Worm (Caenorhabditis elegans) whole organism, late embryonic: ENCODE data around the gene Y47D7A.12.
"Not testable (repeated sequence)": the region's sequence is repeated elsewhere in the genome, so short reads cannot be mapped to it uniquely, and the experiment has no call there.

Experiments used
- K09A11.1 ChIP-seq: sonication (generic microtip); optimal IDR thresholded peaks from 2 replicates; lab custom pipeline; 2017; ENCODE audit warnings: antibody characterized with exemption, mild to moderate bottlenecking, missing genetic modification characterization, missing compliant biosample characterization; ENCODE audit not compliant: insufficient read depth
- Y22D7AL.16 ChIP-seq: sonication (generic microtip); optimal IDR thresholded peaks from 2 replicates; lab custom pipeline; 2016; ENCODE audit warnings: missing genetic modification characterization, missing compliant biosample characterization
- ahr-1 ChIP-seq: sonication (generic microtip); optimal IDR thresholded peaks from 2 replicates; lab custom pipeline; 2016; ENCODE audit warnings: missing genetic modification characterization, missing compliant biosample characterization
- ama-1 ChIP-seq: fragments of 150-350 bp; optimal IDR thresholded peaks from 2 replicates; lab custom pipeline; 2014
- ceh-14 ChIP-seq: sonication (generic microtip); optimal IDR thresholded peaks from 2 replicates; lab custom pipeline; 2016; ENCODE audit warnings: missing genotype, missing genetic modification characterization, missing compliant biosample characterization
- ceh-2 ChIP-seq: sonication (generic microtip); optimal IDR thresholded peaks from 2 replicates; lab custom pipeline; 2016; ENCODE audit warnings: missing genotype, missing genetic modification characterization, missing compliant biosample characterization
- ceh-22 ChIP-seq: sonication (generic microtip); optimal IDR thresholded peaks from 2 replicates; lab custom pipeline; 2017; ENCODE audit warnings: missing biosample characterization, missing genetic modification characterization
- ceh-24 ChIP-seq: sonication (generic microtip); optimal IDR thresholded peaks from 2 replicates; lab custom pipeline; 2016; ENCODE audit warnings: mild to moderate bottlenecking, missing genetic modification characterization, missing compliant biosample characterization
- ceh-30 ChIP-seq: fragments of 150-350 bp; optimal IDR thresholded peaks from 2 replicates; lab custom pipeline; 2014; ENCODE audit warnings: missing biosample characterization, missing genetic modification characterization
- ceh-45 ChIP-seq: fragments of 200-800 bp; sonication (Bioruptor generic); IDR thresholded peaks from 2 replicates; pipeline ENCODE4 v1.3.6; 2022; ENCODE audit warnings: missing genetic modification reagents, missing genetic modification characterization, missing compliant biosample characterization
- ceh-48 ChIP-seq: sonication (generic microtip); optimal IDR thresholded peaks from 2 replicates; lab custom pipeline; 2016; ENCODE audit warnings: missing genetic modification characterization, inconsistent platforms, missing compliant biosample characterization
- ceh-6 ChIP-seq: fragments of 200-800 bp; sonication (Bioruptor generic); optimal IDR thresholded peaks from 2 replicates; lab custom pipeline; 2018; ENCODE audit warnings: mild to moderate bottlenecking, missing genetic modification characterization, missing compliant biosample characterization
- ceh-9 ChIP-seq: sonication (generic microtip); optimal IDR thresholded peaks from 2 replicates; lab custom pipeline; 2016; ENCODE audit warnings: mild to moderate bottlenecking, missing genetic modification characterization, inconsistent platforms, missing compliant biosample characterization
- che-1 ChIP-seq: sonication (generic microtip); optimal IDR thresholded peaks from 2 replicates; lab custom pipeline; 2016; ENCODE audit warnings: mild to moderate bottlenecking, missing genetic modification characterization, missing compliant biosample characterization
- dve-1 ChIP-seq: sonication (generic microtip); optimal IDR thresholded peaks from 2 replicates; lab custom pipeline; 2017; ENCODE audit warnings: antibody characterized with exemption, mild to moderate bottlenecking, missing genetic modification characterization, missing compliant biosample characterization
- elt-2 ChIP-seq: sonication (generic microtip); optimal IDR thresholded peaks from 2 replicates; lab custom pipeline; 2016; ENCODE audit warnings: missing genetic modification reagents, missing genetic modification characterization, missing compliant biosample characterization
- elt-4 ChIP-seq: sonication (generic microtip); optimal IDR thresholded peaks from 2 replicates; lab custom pipeline; 2016; ENCODE audit warnings: missing genetic modification characterization, missing compliant biosample characterization
- eyg-1 ChIP-seq: sonication (generic microtip); optimal IDR thresholded peaks from 2 replicates; lab custom pipeline; 2016; ENCODE audit warnings: missing genotype, missing genetic modification characterization, missing compliant biosample characterization
- fax-1 ChIP-seq: sonication (generic microtip); optimal IDR thresholded peaks from 2 replicates; lab custom pipeline; 2016; ENCODE audit warnings: missing genotype, missing genetic modification characterization, missing compliant biosample characterization
- fkh-6 ChIP-seq: sonication (generic microtip); optimal IDR thresholded peaks from 2 replicates; lab custom pipeline; 2016; ENCODE audit warnings: missing genetic modification characterization, missing compliant biosample characterization
- gmeb-2 ChIP-seq: sonication (generic microtip); optimal IDR thresholded peaks from 2 replicates; lab custom pipeline; 2016; ENCODE audit warnings: missing genetic modification characterization, inconsistent platforms, missing compliant biosample characterization
- lim-6 ChIP-seq: sonication (generic microtip); optimal IDR thresholded peaks from 2 replicates; lab custom pipeline; 2016; ENCODE audit warnings: missing genetic modification characterization, missing compliant biosample characterization
- madf-2 ChIP-seq: sonication (generic microtip); optimal IDR thresholded peaks from 2 replicates; lab custom pipeline; 2017; ENCODE audit warnings: missing genetic modification characterization, missing compliant biosample characterization
- mec-3 ChIP-seq: sonication (generic microtip); optimal IDR thresholded peaks from 2 replicates; lab custom pipeline; 2016; ENCODE audit warnings: borderline replicate concordance, missing genetic modification characterization, missing compliant biosample characterization
- nfya-1 ChIP-seq: sonication (generic microtip); optimal IDR thresholded peaks from 2 replicates; lab custom pipeline; 2017; ENCODE audit warnings: missing genetic modification characterization, mild to moderate bottlenecking, missing compliant biosample characterization, antibody characterized with exemption, moderate library complexity
- nhr-232 ChIP-seq: sonication (generic microtip); optimal IDR thresholded peaks from 2 replicates; lab custom pipeline; 2016; ENCODE audit warnings: missing genetic modification characterization, missing compliant biosample characterization
- pat-9 ChIP-seq: fragments of 200-800 bp; sonication (Bioruptor generic); optimal IDR thresholded peaks from 2 replicates; lab custom pipeline; 2018; ENCODE audit warnings: mild to moderate bottlenecking, missing genetic modification characterization, moderate library complexity, missing compliant biosample characterization
- pha-2 ChIP-seq: sonication (generic microtip); optimal IDR thresholded peaks from 2 replicates; lab custom pipeline; 2017; ENCODE audit warnings: mild to moderate bottlenecking, missing genetic modification characterization, missing compliant biosample characterization
- pqm-1 ChIP-seq: sonication (generic microtip); optimal IDR thresholded peaks from 2 replicates; lab custom pipeline; 2016; ENCODE audit warnings: missing genetic modification characterization, missing compliant biosample characterization
- ref-2 ChIP-seq: sonication (generic microtip); optimal IDR thresholded peaks from 2 replicates; lab custom pipeline; 2016; ENCODE audit warnings: missing genetic modification characterization, missing compliant biosample characterization
- rnt-1 ChIP-seq: sonication (generic microtip); optimal IDR thresholded peaks from 2 replicates; lab custom pipeline; 2016; ENCODE audit warnings: missing genetic modification characterization, missing compliant biosample characterization
- sdc-2 ChIP-seq: sonication (generic microtip); optimal IDR thresholded peaks from 2 replicates; lab custom pipeline; 2016; ENCODE audit warnings: missing genotype, missing genetic modification characterization, missing compliant biosample characterization
- sox-2 ChIP-seq: fragments of 200-800 bp; sonication (Bioruptor generic); IDR thresholded peaks from 2 replicates; pipeline ENCODE4 v1.3.6; 2022; ENCODE audit warnings: missing genetic modification reagents, missing genetic modification characterization, missing compliant biosample characterization
- sox-4 ChIP-seq: sonication (generic microtip); optimal IDR thresholded peaks from 2 replicates; lab custom pipeline; 2017; ENCODE audit warnings: mild to moderate bottlenecking, missing genetic modification characterization, inconsistent platforms, missing compliant biosample characterization
- ttx-3 ChIP-seq: sonication (generic microtip); optimal IDR thresholded peaks from 2 replicates; lab custom pipeline; 2016; ENCODE audit warnings: missing genetic modification reagents, missing genetic modification characterization, missing compliant biosample characterization
- unc-42 ChIP-seq: sonication (generic microtip); optimal IDR thresholded peaks from 2 replicates; lab custom pipeline; 2016; ENCODE audit warnings: missing genotype, missing genetic modification characterization, missing compliant biosample characterization
- unc-55 ChIP-seq: sonication (generic microtip); optimal IDR thresholded peaks from 2 replicates; lab custom pipeline; 2017; ENCODE audit warnings: missing biosample characterization, missing genetic modification reagents, missing genetic modification characterization
- unc-86 ChIP-seq: sonication (generic microtip); optimal IDR thresholded peaks from 2 replicates; lab custom pipeline; 2016; ENCODE audit warnings: missing genetic modification characterization, missing compliant biosample characterization
- zip-5 ChIP-seq: sonication (generic microtip); optimal IDR thresholded peaks from 2 replicates; lab custom pipeline; 2016; ENCODE audit warnings: missing genetic modification characterization, missing compliant biosample characterization
- ztf-16 ChIP-seq: sonication (generic microtip); optimal IDR thresholded peaks from 2 replicates; lab custom pipeline; 2017; ENCODE audit warnings: missing genetic modification characterization, missing compliant biosample characterization

Y47D7A.12 gene

DNA sequence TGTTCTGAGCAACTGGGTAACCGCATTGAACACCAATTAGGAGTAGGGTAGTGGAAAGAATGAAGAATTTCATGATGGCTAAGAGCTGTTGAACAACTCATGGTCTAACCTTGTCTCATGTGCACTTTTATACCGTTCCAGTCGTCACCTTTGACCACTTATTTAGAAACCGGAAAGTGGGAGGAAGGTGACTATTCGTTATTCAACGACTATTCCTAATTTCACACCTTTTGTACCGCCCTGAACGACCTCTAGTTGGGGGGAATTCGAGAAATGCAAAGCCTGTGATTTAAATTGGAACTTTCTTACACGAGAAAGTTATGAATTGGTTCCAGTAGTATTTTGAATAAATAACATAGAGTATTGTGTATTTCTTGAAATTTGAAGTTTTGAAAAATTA lies at the start of gene Y47D7A.12:
Gene Y47D7A.12 (minus strand): TSS at position 101 of the 400 bp plus-strand sequence.
- TF ChIP-seq mec-3 (tag; lab: Kevin White, UChicago): no peak
- TF ChIP-seq nhr-232 (tag; lab: Kevin White, UChicago): no peak
- TF ChIP-seq ahr-1 (tag; lab: Kevin White, UChicago): no peak
- TF ChIP-seq ceh-24 (tag; lab: Kevin White, UChicago): no peak
- TF ChIP-seq ceh-6 (GFP tag; lab: Kevin White, UChicago): no peak
- TF ChIP-seq ceh-2 (tag; lab: Kevin White, UChicago): no peak
- no peak for TF ChIP-seq sox-4 (tag; lab: Kevin White, UChicago)
- TF ChIP-seq ceh-45 (GFP tag; lab: Robert Waterston, UW): no peak
- no peak for TF ChIP-seq ttx-3 (tag; lab: Kevin White, UChicago)
- no peak for TF ChIP-seq elt-2 (tag; lab: Kevin White, UChicago)
- no peak for TF ChIP-seq ama-1 (lab: Kevin White, UChicago)
- TF ChIP-seq che-1 (tag; lab: Kevin White, UChicago): no peak
- TF ChIP-seq sdc-2: no peak
- no peak for TF ChIP-seq nfya-1
- TF ChIP-seq ztf-16 (tag; lab: Kevin White, UChicago): no peak
- no peak for TF ChIP-seq pqm-1 (tag; lab: Kevin White, UChicago)
- TF ChIP-seq ceh-22: no peak

DNA sequence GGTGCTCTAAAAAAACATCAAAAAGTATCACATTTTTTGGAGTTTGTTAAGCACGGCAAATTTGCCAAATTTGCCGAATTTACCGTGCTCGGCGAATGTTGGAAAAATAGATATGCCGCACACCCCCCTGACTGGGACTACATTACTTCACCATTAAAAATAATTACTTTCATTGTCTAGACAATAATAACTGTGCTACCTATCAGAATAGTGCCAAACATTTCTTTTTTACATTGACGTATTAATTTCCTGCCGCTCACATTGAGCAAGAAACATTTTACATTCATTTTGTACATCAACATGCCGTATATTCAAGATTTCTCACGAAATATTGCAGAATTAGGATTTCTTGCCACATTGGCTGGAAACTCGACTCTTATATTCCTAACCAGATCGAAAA lies 45.1 kb upstream of the Y47D7A.12 start, which contains the start of gene str-35:
Gene str-35 (plus strand): TSS at position 301 of the 400 bp plus-strand sequence.
- TF ChIP-seq pha-2, unc-86, ceh-48 (tag; lab: Kevin White, UChicago): not testable (repeated sequence)
- TF ChIP-seq, all 69 proteins: peak for 0; not testable (repeated sequence) for 69

DNA sequence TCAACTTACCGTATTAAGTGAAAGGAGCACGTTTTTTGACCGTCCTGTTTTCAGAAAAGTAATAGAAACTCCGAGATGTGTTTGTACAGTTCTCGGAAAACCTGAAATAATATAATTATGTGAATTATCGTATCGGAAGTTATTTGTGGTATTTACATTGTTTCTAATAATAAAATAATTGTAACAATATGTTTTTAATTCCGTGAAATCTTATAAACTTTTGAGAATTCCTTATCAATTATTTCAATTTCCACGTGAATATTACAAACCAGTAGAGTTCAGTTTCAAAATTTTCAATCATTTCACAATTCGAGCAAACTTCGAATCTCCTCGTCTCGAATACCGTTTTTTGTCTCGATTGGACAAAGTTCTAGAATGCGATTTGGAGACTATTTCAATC lies 41.6 kb upstream of the Y47D7A.12 start, which contains the start of gene T08H10.3:
Gene T08H10.3 (plus strand): TSS at position 301 of the 400 bp plus-strand sequence.
- TF ChIP-seq lim-6 (tag; lab: Kevin White, UChicago): no peak
- no peak for TF ChIP-seq Y22D7AL.16 (tag; lab: Kevin White, UChicago)
- no peak for TF ChIP-seq ceh-2 (tag; lab: Kevin White, UChicago)
- TF ChIP-seq fax-1 (tag; lab: Kevin White, UChicago): no peak
- no peak for TF ChIP-seq sox-2 (GFP tag; lab: Robert Waterston, UW)
- no peak for TF ChIP-seq ref-2 (tag; lab: Kevin White, UChicago)
- no peak for TF ChIP-seq K09A11.1 (tag; lab: Kevin White, UChicago)
- no peak for TF ChIP-seq pha-2 (tag; lab: Kevin White, UChicago)
- no peak for TF ChIP-seq ceh-9 (tag; lab: Kevin White, UChicago)
- TF ChIP-seq unc-55: no peak
- TF ChIP-seq zip-5 (tag; lab: Kevin White, UChicago): no peak
- no peak for TF ChIP-seq unc-42 (tag; lab: Kevin White, UChicago)
- TF ChIP-seq fkh-6 (tag; lab: Kevin White, UChicago): no peak
- no peak for TF ChIP-seq elt-4
- TF ChIP-seq nfya-1: no peak
- no peak for TF ChIP-seq ztf-16 (tag; lab: Kevin White, UChicago)
- no peak for TF ChIP-seq ceh-14 (tag; lab: Kevin White, UChicago)
- TF ChIP-seq ceh-30: no peak

DNA sequence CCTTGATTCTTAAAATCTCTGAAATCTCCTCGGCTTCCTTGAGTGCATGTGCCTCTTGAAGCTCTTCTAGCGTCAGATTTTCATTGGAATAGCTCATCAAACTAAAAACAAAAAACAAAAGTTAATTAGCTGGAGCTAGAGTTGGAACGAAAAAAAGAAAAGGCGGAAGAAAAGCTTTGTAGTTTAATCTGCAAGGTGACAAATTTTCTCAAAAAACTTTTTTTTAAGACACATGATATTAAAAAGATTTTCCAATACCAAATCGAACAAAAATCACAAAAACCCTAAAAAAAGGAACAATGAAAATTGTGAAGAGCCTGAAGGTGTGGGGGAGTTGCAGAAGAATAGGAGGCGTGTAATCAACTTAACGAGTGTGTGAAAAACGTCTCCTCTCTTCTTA lies 25.2 kb upstream of the Y47D7A.12 start, which contains the start of gene gnrr-5:
Gene gnrr-5 (minus strand): TSS at position 101 of the 400 bp plus-strand sequence.
- TF ChIP-seq Y22D7AL.16 (tag; lab: Kevin White, UChicago): no peak
- no peak for TF ChIP-seq ceh-24 (tag; lab: Kevin White, UChicago)
- TF ChIP-seq pat-9 (tag; lab: Kevin White, UChicago): no peak
- no peak for TF ChIP-seq gmeb-2 (tag; lab: Kevin White, UChicago)
- no peak for TF ChIP-seq eyg-1 (tag; lab: Kevin White, UChicago)
- TF ChIP-seq nhr-232 (tag; lab: Kevin White, UChicago): no peak
- TF ChIP-seq rnt-1 (tag; lab: Kevin White, UChicago): no peak
- no peak for TF ChIP-seq ceh-14 (tag; lab: Kevin White, UChicago)
- no peak for TF ChIP-seq madf-2 (tag; lab: Kevin White, UChicago)
- no peak for TF ChIP-seq dve-1 (tag; lab: Kevin White, UChicago)
- no peak for TF ChIP-seq fkh-6 (tag; lab: Kevin White, UChicago)
